Fruit fly (Drosophila melanogaster) whole organism, embryonic: ENCODE results near the gene Osi17.

Experiments used
- CG12219 ChIP-seq: fragments of 200-800 bp; sonication (Bioruptor generic); optimal IDR thresholded peaks from 3 replicates; lab custom pipeline; 2018; ENCODE audit warnings: missing biosample characterization, mild to moderate bottlenecking, missing genetic modification characterization
- CG12769 ChIP-seq: fragments of 200-800 bp; sonication (Bioruptor generic); optimal IDR thresholded peaks from 2 replicates; lab custom pipeline; 2019; ENCODE audit warnings: missing biosample characterization, mild to moderate bottlenecking, missing genetic modification characterization, moderate library complexity
- PHDP ChIP-seq: fragments of 200-800 bp; sonication (Bioruptor generic); optimal IDR thresholded peaks from 3 replicates; lab custom pipeline; 2018; ENCODE audit warnings: missing biosample characterization, mild to moderate bottlenecking, missing genetic modification characterization, moderate library complexity
- br ChIP-seq: fragments of >200 bp; optimal IDR thresholded peaks from 2 replicates; lab custom pipeline; 2017
- gsb ChIP-seq: fragments of 200-800 bp; sonication (Bioruptor generic); IDR thresholded peaks from 2 replicates; pipeline ENCODE4 v1.3.6; 2022; ENCODE audit warnings: missing biosample characterization, missing genetic modification characterization
- stc ChIP-seq: fragments of 200-800 bp; sonication (Bioruptor generic); IDR thresholded peaks from 2 replicates; pipeline ENCODE4 v1.3.6; 2022; ENCODE audit warnings: missing biosample characterization, missing genetic modification characterization

DNA sequence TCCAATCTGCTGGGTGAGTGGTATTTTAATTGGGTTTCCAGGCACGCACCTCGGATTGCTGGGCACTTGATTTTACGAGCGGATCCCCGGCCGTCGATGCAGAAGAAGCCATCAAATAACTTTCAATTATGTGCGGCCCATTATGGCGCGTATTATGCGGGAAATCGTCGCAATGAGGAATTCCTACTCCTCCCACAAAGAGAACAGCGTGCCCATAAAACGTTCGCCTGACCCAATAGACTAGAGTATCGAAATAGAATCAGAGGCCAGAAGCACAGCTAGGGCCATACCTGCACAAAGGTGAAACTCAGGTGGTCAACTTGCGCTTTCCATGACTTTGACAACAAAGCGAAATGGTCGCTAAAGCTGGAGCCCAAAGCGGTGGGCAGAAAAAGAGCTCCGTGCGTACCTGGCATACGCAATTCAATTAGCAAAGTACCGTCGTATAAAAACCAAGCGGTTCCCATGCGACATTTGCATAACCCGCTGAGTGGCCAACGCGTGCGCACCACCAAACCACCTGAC is 18.3 kb downstream of the Osi17 start, which contains the start of gene Osi18:
- TF ChIP-seq PHDP (no peak), stc (GFP tag; lab: Robert Waterston, UW) (no peak), CG12219 (GFP tag; lab: Kevin White, UChicago) (no peak), br (lab: Kevin White, UChicago) (no peak), CG12769 (no peak), gsb (GFP tag; lab: Robert Waterston, UW) (no peak)
